Worm (Caenorhabditis elegans): ENCODE data around the gene haf-3.

DNA sequence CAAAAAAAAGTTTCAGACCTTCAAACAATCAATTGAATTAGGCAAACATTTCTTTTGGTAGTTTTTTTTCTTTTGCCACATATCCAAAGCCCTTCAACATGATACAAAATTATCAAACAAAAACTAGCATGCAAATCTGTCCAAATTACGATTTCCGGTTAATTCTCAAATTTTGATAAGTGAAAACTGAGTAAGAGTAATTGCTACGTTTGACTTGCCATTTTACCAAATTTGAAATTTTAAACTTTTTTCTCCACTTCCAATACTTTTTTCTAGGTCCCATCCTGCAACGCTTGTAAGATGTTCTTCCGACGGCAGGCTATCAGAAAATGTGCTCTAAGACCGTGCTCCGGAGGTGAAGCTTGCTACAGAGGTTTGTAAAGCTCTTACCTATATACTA is 30.1 kb upstream of the haf-3 start, which contains the start of gene nhr-223:
- no peak for TF ChIP-seq lin-15B (tag; optimal IDR thresholded peaks at IDR 0.05)
- no peak for TF ChIP-seq fkh-8 (tag; optimal IDR thresholded peaks at IDR 0.05)
